Worm (Caenorhabditis elegans): Measurements from ENCODE around the gene F53C3.7.

Gene F53C3.7

ce11 chrII:3852654-3853053 is 42.2 kb upstream of the F53C3.7 start, which contains the start of gene nhr-257:
TSS of gene nhr-257 (plus strand) at chrII:3852954.
- TF ChIP-seq lin-26 (GFP tag; IDR thresholded peaks at IDR 0.05): no peak
- TF ChIP-seq aptf-3 (GFP tag; IDR thresholded peaks at IDR 0.05): no peak
- no peak for TF ChIP-seq mcd-1 (GFP tag; IDR thresholded peaks at IDR 0.05)
- TF ChIP-seq ztf-26 (tag; optimal IDR thresholded peaks at IDR 0.05): no peak
- TF ChIP-seq F37B4.10 (GFP tag; IDR thresholded peaks at IDR 0.05): no peak
- no peak for TF ChIP-seq lin-40 (tag; optimal IDR thresholded peaks at IDR 0.05)
- no peak for TF ChIP-seq Y56A3A.18 (GFP tag; IDR thresholded peaks at IDR 0.05)
- TF ChIP-seq Y67H2A.10 (GFP tag; conservative IDR thresholded peaks at IDR 0.05): no peak

ce11 chrII:3860826-3861225 is 34.0 kb upstream of the F53C3.7 start, which contains the start of gene oac-11:
TSS of gene oac-11 (minus strand) at chrII:3860926.
- no peak for TF ChIP-seq tbx-9 (tag; optimal IDR thresholded peaks at IDR 0.05; ENCODE audit: borderline replicate concordance)
- no peak for TF ChIP-seq F37B4.10 (GFP tag; IDR thresholded peaks at IDR 0.05)
- TF ChIP-seq Y79H2A.3 (GFP tag; conservative IDR thresholded peaks at IDR 0.05): no peak
- TF ChIP-seq ztf-26 (tag; optimal IDR thresholded peaks at IDR 0.05): no peak
- no peak for TF ChIP-seq tbp1 (GFP tag; optimal IDR thresholded peaks at IDR 0.05)
- no peak for TF ChIP-seq lir-1 (GFP tag; conservative IDR thresholded peaks at IDR 0.05)
- no peak for TF ChIP-seq F55B11.4 (tag; optimal IDR thresholded peaks at IDR 0.05; ENCODE audit: borderline replicate concordance, insufficient read depth)
- TF ChIP-seq ztf-28 (GFP tag; IDR thresholded peaks at IDR 0.05): no peak
- no peak for TF ChIP-seq F22D6.2 (tag; optimal IDR thresholded peaks at IDR 0.05)
- TF ChIP-seq egl-44 (GFP tag; IDR thresholded peaks at IDR 0.05): no peak
- TF ChIP-seq sdz-38 (tag; optimal IDR thresholded peaks at IDR 0.05): no peak
- no peak for TF ChIP-seq mel-28 (tag; optimal IDR thresholded peaks at IDR 0.05; ENCODE audit: borderline replicate concordance)
- TF ChIP-seq mxl-1 (tag; optimal IDR thresholded peaks at IDR 0.05): no peak

ce11 chrII:3862053-3862452 is 32.8 kb upstream of the F53C3.7 start:
- TF ChIP-seq ztf-28 (GFP tag; IDR thresholded peaks at IDR 0.05) (no peak), ZK185.1 (tag; optimal IDR thresholded peaks at IDR 0.05; ENCODE audit: poor library complexity, severe bottlenecking) (no peak), ztf-3 (GFP tag; optimal IDR thresholded peaks at IDR 0.05) (no peak), hmg-1.2 (GFP tag; IDR thresholded peaks at IDR 0.05) (no peak), attf-5 (GFP tag; optimal IDR thresholded peaks at IDR 0.05) (no peak), madf-8 (GFP tag; conservative IDR thresholded peaks at IDR 0.05) (no peak), F55B11.4 (tag; optimal IDR thresholded peaks at IDR 0.05; ENCODE audit: borderline replicate concordance, insufficient read depth) (no peak), ceh-79 (tag; optimal IDR thresholded peaks at IDR 0.05) (no peak), let-607 (tag; optimal IDR thresholded peaks at IDR 0.05) (no peak), chd-7 (tag; optimal IDR thresholded peaks at IDR 0.05) (no peak), F23B12.7 (tag; optimal IDR thresholded peaks at IDR 0.05; ENCODE audit: insufficient read depth) (no peak), hmg-20 (GFP tag; IDR thresholded peaks at IDR 0.05) (no peak), mxl-1 (tag; optimal IDR thresholded peaks at IDR 0.05) (no peak), egrh-3 (GFP tag; IDR thresholded peaks at IDR 0.05) (no peak), nhr-120 (GFP tag; IDR thresholded peaks at IDR 0.05) (no peak), repo-1 (tag; optimal IDR thresholded peaks at IDR 0.05) (no peak), hlh-26 (GFP tag; conservative IDR thresholded peaks at IDR 0.05) (no peak)

ce11 chrII:3864652-3865051 is 30.2 kb upstream of the F53C3.7 start, which contains the start of gene nhr-261:
TSS of gene nhr-261 (minus strand) at chrII:3864752.
- no peak for TF ChIP-seq F33H1.4 (GFP tag; IDR thresholded peaks at IDR 0.05)
- TF ChIP-seq ceh-91 (GFP tag; IDR thresholded peaks at IDR 0.05): no peak
- no peak for TF ChIP-seq D2030.7 (GFP tag; IDR thresholded peaks at IDR 0.05)
- TF ChIP-seq hmg-1.2 (GFP tag; IDR thresholded peaks at IDR 0.05): no peak
- TF ChIP-seq hlh-26 (GFP tag; conservative IDR thresholded peaks at IDR 0.05): no peak
